Fruit fly (Drosophila melanogaster): ENCODE results near the gene CG6834.

CG6834 gene

DNA sequence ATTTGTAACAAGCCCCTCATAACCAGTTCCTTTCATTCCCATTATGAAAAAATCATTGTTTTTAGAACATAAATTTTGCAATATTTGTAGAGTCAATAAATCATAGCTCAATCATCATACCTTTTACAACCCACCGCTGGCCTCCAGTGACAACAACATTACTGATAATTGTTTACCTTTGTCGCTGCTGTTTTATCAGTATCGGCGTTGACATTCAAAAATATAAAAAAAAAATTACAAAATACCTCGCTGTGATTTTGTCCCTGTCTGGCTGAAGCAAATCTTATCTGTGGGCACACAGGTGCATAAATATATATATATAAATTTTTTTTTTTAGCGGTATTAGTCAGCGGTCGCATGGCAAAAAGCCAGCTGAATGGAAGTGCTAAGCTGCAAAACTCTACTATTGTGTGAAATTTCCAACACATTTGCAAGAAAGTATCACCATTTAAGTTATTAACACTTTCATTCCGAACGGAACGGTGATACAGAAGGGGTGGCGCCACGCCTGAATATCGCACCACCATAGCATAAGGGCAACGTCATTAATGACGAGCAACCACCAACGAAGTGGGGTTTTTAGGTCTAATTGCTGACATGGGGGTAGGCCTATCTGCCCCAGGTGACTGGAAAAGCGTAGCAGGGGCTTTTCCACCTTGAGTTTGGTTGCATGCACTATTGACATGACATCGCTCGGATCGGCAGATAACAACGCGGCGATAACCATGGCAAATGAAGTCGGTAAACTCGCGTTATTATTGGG is 21.8 kb downstream of the CG6834 start (continued):
- TF ChIP-seq CG31224 (GFP tag; IDR thresholded peaks at IDR 0.05) (no peak), CG8765 (GFP tag; IDR thresholded peaks at IDR 0.05) (no peak), CG17612 (GFP tag; IDR thresholded peaks at IDR 0.05) (no peak), CG18599 (GFP tag; optimal IDR thresholded peaks at IDR 0.05) (no peak), CG11247 (GFP tag; IDR thresholded peaks at IDR 0.05) (no peak), Elba2 (GFP tag; optimal IDR thresholded peaks at IDR 0.05) (no peak), odd (GFP tag; optimal IDR thresholded peaks at IDR 0.05) (peak; percentile 43), Awh (GFP tag; IDR thresholded peaks at IDR 0.05) (no peak), CG16813 (GFP tag; IDR thresholded peaks at IDR 0.05; ENCODE audit: partially characterized antibody) (no peak), CG3407 (GFP tag; optimal IDR thresholded peaks at IDR 0.05) (no peak), CG14965 (GFP tag; optimal IDR thresholded peaks at IDR 0.05; ENCODE audit: borderline replicate concordance) (no peak), chn (GFP tag; optimal IDR thresholded peaks at IDR 0.05) (no peak), schlank (tag; optimal IDR thresholded peaks at IDR 0.05) (no peak), CG30020 (tag; optimal IDR thresholded peaks at IDR 0.05) (no peak), maf-S (GFP tag; optimal IDR thresholded peaks at IDR 0.05) (no peak), al (GFP tag; IDR thresholded peaks at IDR 0.05) (no peak), ssp (GFP tag; IDR thresholded peaks at IDR 0.05) (no peak), pan (optimal IDR thresholded peaks at IDR 0.05) (no peak), pan (GFP tag; optimal IDR thresholded peaks at IDR 0.05 in 1 of 2, IDR thresholded peaks at IDR 0.05 in 1 of 2) (no peak), CG13123 (GFP tag; optimal IDR thresholded peaks at IDR 0.05) (no peak), cato (GFP tag; optimal IDR thresholded peaks at IDR 0.05; ENCODE audit: borderline replicate concordance) (no peak), btn (GFP tag; optimal IDR thresholded peaks at IDR 0.05) (no peak), cas (GFP tag; IDR thresholded peaks at IDR 0.05) (no peak), Hsf (GFP tag; optimal IDR thresholded peaks at IDR 0.05) (no peak), sug (tag; optimal IDR thresholded peaks at IDR 0.05) (peak; percentile 91), vnd (GFP tag; IDR thresholded peaks at IDR 0.05; ENCODE audit: partially characterized antibody) (no peak), dimm (GFP tag; IDR thresholded peaks at IDR 0.05) (no peak), CG17385 (GFP tag; optimal IDR thresholded peaks at IDR 0.05) (no peak), ash1 (GFP tag; optimal IDR thresholded peaks at IDR 0.05) (no peak), lbe (GFP tag; optimal IDR thresholded peaks at IDR 0.05) (peak; percentile 45), Hey (tag; optimal IDR thresholded peaks at IDR 0.05) (no peak), hb (GFP tag; IDR thresholded peaks at IDR 0.05; ENCODE audit: partially characterized antibody) (no peak), Mrtf (GFP tag; IDR thresholded peaks at IDR 0.05) (no peak), Hr39 (optimal IDR thresholded peaks at IDR 0.05) (no peak), sima (GFP tag; optimal IDR thresholded peaks at IDR 0.05) (no peak), CG3281 (GFP tag; optimal IDR thresholded peaks at IDR 0.05) (peak; percentile 18), HmgZ (tag; optimal IDR thresholded peaks at IDR 0.05) (no peak), TFAM (GFP tag; optimal IDR thresholded peaks at IDR 0.05) (no peak), esg (GFP tag; conservative IDR thresholded peaks at IDR 0.05) (no peak), luna (GFP tag; optimal IDR thresholded peaks at IDR 0.05) (no peak), Hmr (GFP tag; optimal IDR thresholded peaks at IDR 0.05) (peak; percentile 43), CG31365 (tag; optimal IDR thresholded peaks at IDR 0.05) (no peak), CG11696 (GFP tag; IDR thresholded peaks at IDR 0.05) (no peak), GATAe (GFP tag; conservative IDR thresholded peaks at IDR 0.05) (peak; percentile 78), CG15479 (GFP tag; optimal IDR thresholded peaks at IDR 0.05) (no peak), HLHmδ (GFP tag; optimal IDR thresholded peaks at IDR 0.05) (no peak), Dll (GFP tag; IDR thresholded peaks at IDR 0.05; ENCODE audit: partially characterized antibody) (no peak), CG7357 (GFP tag; IDR thresholded peaks at IDR 0.05) (no peak), CG4424 (GFP tag; optimal IDR thresholded peaks at IDR 0.05) (no peak), CG12219 (GFP tag; optimal IDR thresholded peaks at IDR 0.05) (no peak), sqz (GFP tag; optimal IDR thresholded peaks at IDR 0.05) (peak; percentile 91)
